Fruit fly (Drosophila melanogaster): ENCODE measurements around the gene CG10973.

CG10973 gene

DNA sequence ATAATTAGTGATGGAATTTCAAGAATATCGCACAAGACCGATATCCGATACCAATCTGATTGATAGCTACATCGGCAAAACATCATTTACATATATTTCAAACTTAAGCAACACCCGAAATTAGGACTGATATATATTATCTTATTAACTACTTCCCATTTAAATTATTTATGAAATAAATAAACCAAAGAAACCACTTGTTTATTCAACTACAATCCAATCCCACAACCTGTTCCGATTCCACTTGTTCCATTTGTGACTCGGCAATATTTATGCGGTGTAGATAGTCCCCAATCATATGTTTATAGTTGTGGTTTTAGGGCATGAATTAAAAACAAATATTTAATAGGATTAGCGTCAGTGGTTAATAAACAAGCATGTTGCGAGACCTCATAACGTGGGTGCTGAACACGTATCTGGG lies at the start of gene CG10973, which contains the start of gene Vps13D (continued):
- TF ChIP-seq Hr51 (GFP tag; optimal IDR thresholded peaks at IDR 0.05) (no peak), H2.0 (GFP tag; IDR thresholded peaks at IDR 0.05) (no peak), chif (GFP tag; optimal IDR thresholded peaks at IDR 0.05) (no peak), CG11560 (tag; IDR thresholded peaks at IDR 0.05) (no peak; the same call in 2 of the 3 replicates), Xbp1 (GFP tag; optimal IDR thresholded peaks at IDR 0.05) (no peak), D19B (GFP tag; optimal IDR thresholded peaks at IDR 0.05) (no peak), CG3407 (GFP tag; optimal IDR thresholded peaks at IDR 0.05) (peak; percentile 64), pum (GFP tag; optimal IDR thresholded peaks at IDR 0.05) (no peak), klu (GFP tag; IDR thresholded peaks at IDR 0.05) (no peak), hth (optimal IDR thresholded peaks at IDR 0.05) (no peak), Mad (GFP tag; optimal IDR thresholded peaks at IDR 0.05) (peak; percentile 28), Dfd (GFP tag; optimal IDR thresholded peaks at IDR 0.05) (no peak), Ptx1 (GFP tag; IDR thresholded peaks at IDR 0.05) (no peak), Hr39 (optimal IDR thresholded peaks at IDR 0.05) (no peak), CG31224 (GFP tag; IDR thresholded peaks at IDR 0.05) (no peak), zen2 (GFP tag; IDR thresholded peaks at IDR 0.05; ENCODE audit: partially characterized antibody) (peak; percentile 71; the same call in 2 of the 3 replicates), hb (GFP tag; IDR thresholded peaks at IDR 0.05; ENCODE audit: partially characterized antibody) (peak; percentile 79), zfh1 (GFP tag; IDR thresholded peaks at IDR 0.05) (0 out of 3 replicates have a peak, but pooled peaks have one; percentile 15), Taf1 (GFP tag; IDR thresholded peaks at IDR 0.05) (no peak), pros (GFP tag; optimal IDR thresholded peaks at IDR 0.05) (no peak), ERR (GFP tag; optimal IDR thresholded peaks at IDR 0.05) (no peak), CG11504 (tag; optimal IDR thresholded peaks at IDR 0.05) (no peak), sob (GFP tag; IDR thresholded peaks at IDR 0.05) (peak; percentile 53; the same call in 1 of the 2 replicates)

DNA sequence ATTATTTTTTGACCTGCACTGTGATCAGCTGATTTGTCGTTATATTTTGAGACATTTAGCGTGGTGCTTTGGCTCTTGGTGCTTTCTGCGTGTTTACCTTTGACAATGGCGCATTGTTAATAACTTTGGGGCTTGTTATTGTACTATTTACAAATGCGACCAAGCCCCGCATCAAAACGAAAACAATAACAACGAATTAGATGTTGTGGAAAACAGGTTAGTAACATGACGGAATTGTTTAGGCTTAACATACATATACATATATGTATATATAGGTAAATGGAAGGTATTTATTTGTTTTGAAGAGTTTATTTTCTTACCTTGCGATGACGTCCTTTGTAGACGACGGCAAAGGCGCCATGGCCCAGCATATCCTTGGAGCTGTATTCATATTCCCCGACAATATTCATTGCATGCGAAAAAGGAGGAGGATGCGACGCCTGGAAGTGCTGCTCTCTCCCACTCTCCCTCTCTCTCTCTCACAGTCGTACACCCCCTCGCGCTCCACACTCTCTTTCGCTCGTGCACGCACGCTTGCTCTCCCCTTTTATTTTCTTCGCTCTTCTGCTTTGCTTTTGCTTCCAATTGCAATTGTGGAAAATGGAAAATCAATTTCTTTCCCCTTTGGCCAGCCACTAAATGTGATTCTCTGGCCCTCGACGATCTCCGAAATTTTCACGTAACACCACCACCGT lies 49.6 kb upstream of the CG10973 start:
- TF ChIP-seq CG10147 (GFP tag; optimal IDR thresholded peaks at IDR 0.05) (no peak), CG9609 (GFP tag; optimal IDR thresholded peaks at IDR 0.05) (no peak), Lim3 (GFP tag; IDR thresholded peaks at IDR 0.05) (no peak), CG3838 (GFP tag; optimal IDR thresholded peaks at IDR 0.05) (no peak), CrebB (tag; optimal IDR thresholded peaks at IDR 0.05) (peak; percentile 29), CG30403 (GFP tag; optimal IDR thresholded peaks at IDR 0.05) (peak; percentile 17), Dll (GFP tag; IDR thresholded peaks at IDR 0.05; ENCODE audit: partially characterized antibody) (peak; percentile 53; the same call in 1 of the 4 replicates), ftz-f1 (GFP tag; optimal IDR thresholded peaks at IDR 0.05) (no peak), CG32532 (GFP tag; IDR thresholded peaks at IDR 0.05) (peak; percentile 15; the same call in 1 of the 2 replicates), wek (GFP tag; optimal IDR thresholded peaks at IDR 0.05) (no peak), grau (tag; optimal IDR thresholded peaks at IDR 0.05) (peak; percentile 17), CG31441 (GFP tag; IDR thresholded peaks at IDR 0.05) (0 out of 2 replicates have a peak, but pooled peaks have one; percentile 7), CG15269 (tag; optimal IDR thresholded peaks at IDR 0.05) (no peak), vvl (GFP tag; IDR thresholded peaks at IDR 0.05) (peak; percentile 25; the same call in 1 of the 2 replicates), CG16779 (GFP tag; IDR thresholded peaks at IDR 0.05) (0 out of 2 replicates have a peak, but pooled peaks have one; percentile 48), CG14014 (GFP tag; IDR thresholded peaks at IDR 0.05) (no peak), CG13287 (GFP tag; IDR thresholded peaks at IDR 0.05; ENCODE audit: partially characterized antibody) (no peak), Hr51 (GFP tag; optimal IDR thresholded peaks at IDR 0.05) (no peak), CG6765 (GFP tag; optimal IDR thresholded peaks at IDR 0.05) (peak; percentile 20), CG18476 (GFP tag; optimal IDR thresholded peaks at IDR 0.05) (no peak), CG18619 (GFP tag; optimal IDR thresholded peaks at IDR 0.05) (peak; percentile 25), CG10431 (GFP tag; optimal IDR thresholded peaks at IDR 0.05) (no peak), HLHmδ (GFP tag; optimal IDR thresholded peaks at IDR 0.05) (no peak), Asciz (GFP tag; optimal IDR thresholded peaks at IDR 0.05) (no peak), CG17361 (GFP tag; IDR thresholded peaks at IDR 0.05) (0 out of 3 replicates have a peak, but pooled peaks have one; percentile 47), CG1832 (GFP tag; optimal IDR thresholded peaks at IDR 0.05) (peak; percentile 68), crp (GFP tag; optimal IDR thresholded peaks at IDR 0.05) (peak in 1 of 2 experiments; percentile 61), lmd (GFP tag; IDR thresholded peaks at IDR 0.05) (no peak)

Measured in whole organism, embryonic.